5 fruit fly cellular contexts compared by ENCODE assay signal in genomic region chrX:2075846-2076377, dm6.
A peak's percentile ranks its signal among the peaks of the same experiment; 100 is the strongest.
TF ChIP-seq lines count a peak whose summit lies in the region.

CG4045 (minus strand) TSS chrX:2075900.

- TF ChIP-seq CTCF in whole organism, embryonic (GFP tag; optimal IDR thresholded peaks at IDR 0.05; lab: Kevin White, UChicago), result no peak

TF ChIP-seq in whole organism, adult, 20 proteins besides CTCF, POLR2A, EP300 and RAD21 (continues in another document):
- TF ChIP-seq kay (GFP tag; lab: Kevin White, UChicago; ENCODE audit: borderline replicate concordance) (no peak), CG5204 (GFP tag; optimal IDR thresholded peaks at IDR 0.05; lab: Kevin White, UChicago) (no peak), CG12768 (GFP tag; optimal IDR thresholded peaks at IDR 0.05; lab: Kevin White, UChicago) (no peak), cic (GFP tag; optimal IDR thresholded peaks at IDR 0.05; lab: Kevin White, UChicago) (no peak), toe (GFP tag; optimal IDR thresholded peaks at IDR 0.05; lab: Kevin White, UChicago) (no peak), CG11617 (GFP tag; optimal IDR thresholded peaks at IDR 0.05; lab: Kevin White, UChicago) (peak; percentile 33), Crg-1 (GFP tag; optimal IDR thresholded peaks at IDR 0.05; lab: Kevin White, UChicago) (no peak), Hr96 (GFP tag; optimal IDR thresholded peaks at IDR 0.05; lab: Kevin White, UChicago) (no peak), CG33017 (tag; optimal IDR thresholded peaks at IDR 0.05; lab: Kevin White, UChicago) (no peak), bab1 (GFP tag; optimal IDR thresholded peaks at IDR 0.05; lab: Kevin White, UChicago) (peak; percentile 79), CG7045 (GFP tag; optimal IDR thresholded peaks at IDR 0.05; lab: Kevin White, UChicago) (no peak), pad (GFP tag; optimal IDR thresholded peaks at IDR 0.05; lab: Kevin White, UChicago) (no peak), ovo (GFP tag; optimal IDR thresholded peaks at IDR 0.05; lab: Kevin White, UChicago) (peak; percentile 68), CG7101 (tag; optimal IDR thresholded peaks at IDR 0.05; lab: Kevin White, UChicago) (peak; percentile 55), Mnt (GFP tag; optimal IDR thresholded peaks at IDR 0.05; lab: Kevin White, UChicago) (peak; percentile 26), tj (GFP tag; optimal IDR thresholded peaks at IDR 0.05; lab: Kevin White, UChicago) (peak; percentile 14), cnc (optimal IDR thresholded peaks at IDR 0.05; lab: Kevin White, UChicago) (no peak), CG14711 (tag; optimal IDR thresholded peaks at IDR 0.05; lab: Kevin White, UChicago) (peak; percentile 39), Clk (GFP tag; optimal IDR thresholded peaks at IDR 0.05; lab: Kevin White, UChicago) (no peak)

TF ChIP-seq in whole organism, embryonic, 481 proteins besides CTCF, POLR2A, EP300 and RAD21 (continues in another document):
- TF ChIP-seq CG1647 (GFP tag; optimal IDR thresholded peaks at IDR 0.05; lab: Kevin White, UChicago) (no peak), Mes4 (GFP tag; optimal IDR thresholded peaks at IDR 0.05; lab: Kevin White, UChicago) (no peak), sisA (GFP tag; IDR thresholded peaks at IDR 0.05; lab: Robert Waterston, UW) (no peak), hbn (GFP tag; IDR thresholded peaks at IDR 0.05; lab: Robert Waterston, UW; ENCODE audit: partially characterized antibody) (peak; percentile 47; the same call in 1 of the 2 replicates), CG10543 (GFP tag; optimal IDR thresholded peaks at IDR 0.05; lab: Kevin White, UChicago) (no peak), MBD-R2 (GFP tag; IDR thresholded peaks at IDR 0.05; lab: Robert Waterston, UW) (peak; percentile 64; the same call in 1 of the 2 replicates), CG7839 (tag; optimal IDR thresholded peaks at IDR 0.05; lab: Kevin White, UChicago) (peak; percentile 39), CG13123 (GFP tag; optimal IDR thresholded peaks at IDR 0.05; lab: Kevin White, UChicago) (no peak), CG2712 (tag; optimal IDR thresholded peaks at IDR 0.05; lab: Kevin White, UChicago) (peak; percentile 23), Ets65A (GFP tag; lab: Kevin White, UChicago) (no peak), BEAF-32 (GFP tag; optimal IDR thresholded peaks at IDR 0.05; lab: Kevin White, UChicago) (peak; percentile 45), CoRest (tag; optimal IDR thresholded peaks at IDR 0.05; lab: Kevin White, UChicago) (peak; percentile 2), CG13424 (tag; optimal IDR thresholded peaks at IDR 0.05; lab: Kevin White, UChicago) (peak; percentile 17), nmo (GFP tag; optimal IDR thresholded peaks at IDR 0.05; lab: Kevin White, UChicago) (peak; percentile 16), br (optimal IDR thresholded peaks at IDR 0.05; lab: Kevin White, UChicago) (no peak), CG15269 (tag; optimal IDR thresholded peaks at IDR 0.05; lab: Kevin White, UChicago) (peak; percentile 16), E2f2 (GFP tag; IDR thresholded peaks at IDR 0.05; lab: Robert Waterston, UW) (peak; percentile 28; the same call in 1 of the 2 replicates), grau (tag; optimal IDR thresholded peaks at IDR 0.05; lab: Kevin White, UChicago) (peak; percentile 28)

TF ChIP-seq in whole organism, prepupa, 60 proteins besides CTCF, POLR2A, EP300 and RAD21 (continues in another document):
- TF ChIP-seq CG6163 (GFP tag; IDR thresholded peaks at IDR 0.05; lab: Robert Waterston, UW) (no peak), CG3919 (GFP tag; optimal IDR thresholded peaks at IDR 0.05; lab: Kevin White, UChicago) (no peak), Blimp-1 (GFP tag; optimal IDR thresholded peaks at IDR 0.05; lab: Kevin White, UChicago) (no peak), Hr39 (GFP tag; optimal IDR thresholded peaks at IDR 0.05; lab: Kevin White, UChicago) (no peak), net (GFP tag; optimal IDR thresholded peaks at IDR 0.05; lab: Kevin White, UChicago) (no peak), OdsH (GFP tag; optimal IDR thresholded peaks at IDR 0.05; lab: Kevin White, UChicago) (peak; percentile 1), salr (GFP tag; optimal IDR thresholded peaks at IDR 0.05; lab: Kevin White, UChicago) (no peak), CG7368 (GFP tag; optimal IDR thresholded peaks at IDR 0.05; lab: Kevin White, UChicago) (no peak), CG6808 (GFP tag; optimal IDR thresholded peaks at IDR 0.05; lab: Kevin White, UChicago) (no peak), CG3032 (tag; optimal IDR thresholded peaks at IDR 0.05; lab: Kevin White, UChicago) (peak; percentile 30), dac (GFP tag; optimal IDR thresholded peaks at IDR 0.05; lab: Kevin White, UChicago) (no peak), lz (GFP tag; optimal IDR thresholded peaks at IDR 0.05; lab: Kevin White, UChicago) (no peak), CG6276 (GFP tag; optimal IDR thresholded peaks at IDR 0.05; lab: Kevin White, UChicago) (no peak), CG10631 (GFP tag; optimal IDR thresholded peaks at IDR 0.05; lab: Kevin White, UChicago) (no peak), CG9139 (GFP tag; optimal IDR thresholded peaks at IDR 0.05; lab: Kevin White, UChicago) (no peak), CG11294 (GFP tag; IDR thresholded peaks at IDR 0.05; lab: Robert Waterston, UW) (no peak), Ets21C (GFP tag; optimal IDR thresholded peaks at IDR 0.05; lab: Kevin White, UChicago) (no peak), CG1621 (tag; optimal IDR thresholded peaks at IDR 0.05; lab: Kevin White, UChicago) (no peak), fd59A (GFP tag; optimal IDR thresholded peaks at IDR 0.05; lab: Kevin White, UChicago) (no peak), Sox102F (GFP tag; optimal IDR thresholded peaks at IDR 0.05; lab: Kevin White, UChicago) (no peak), Hr38 (GFP tag; optimal IDR thresholded peaks at IDR 0.05; lab: Kevin White, UChicago) (no peak)

TF ChIP-seq in whole organism, pupa, 21 proteins besides CTCF, POLR2A, EP300 and RAD21:
- TF ChIP-seq Pif1A (GFP tag; optimal IDR thresholded peaks at IDR 0.05; lab: Kevin White, UChicago), result no peak
- no peak for TF ChIP-seq CG32121 (GFP tag; IDR thresholded peaks at IDR 0.05; lab: Robert Waterston, UW)
- TF ChIP-seq CG15710 (tag; optimal IDR thresholded peaks at IDR 0.05; lab: Kevin White, UChicago), result peak; percentile 0
- TF ChIP-seq D1 (tag; optimal IDR thresholded peaks at IDR 0.05; lab: Kevin White, UChicago), result no peak
- TF ChIP-seq CG8159 (tag; optimal IDR thresholded peaks at IDR 0.05; lab: Kevin White, UChicago), result peak; percentile 4

TF ChIP-seq in whole organism, wandering third instar larva, 38 proteins besides CTCF, POLR2A, EP300 and RAD21:
- TF ChIP-seq Hnf4 (GFP tag; optimal IDR thresholded peaks at IDR 0.05; lab: Kevin White, UChicago) (no peak), usp (GFP tag; optimal IDR thresholded peaks at IDR 0.05; lab: Kevin White, UChicago) (no peak), foxo (GFP tag; optimal IDR thresholded peaks at IDR 0.05; lab: Kevin White, UChicago) (peak in 1 of 2 experiments; percentile 1), Dfd (GFP tag; optimal IDR thresholded peaks at IDR 0.05; lab: Kevin White, UChicago) (no peak), OdsH (GFP tag; optimal IDR thresholded peaks at IDR 0.05; lab: Kevin White, UChicago) (no peak), Hr78 (GFP tag; optimal IDR thresholded peaks at IDR 0.05; lab: Kevin White, UChicago) (no peak), sv (GFP tag; optimal IDR thresholded peaks at IDR 0.05; lab: Kevin White, UChicago) (no peak), CG32264 (GFP tag; optimal IDR thresholded peaks at IDR 0.05; lab: Kevin White, UChicago) (no peak), h (GFP tag; optimal IDR thresholded peaks at IDR 0.05; lab: Kevin White, UChicago) (no peak), Myc (optimal IDR thresholded peaks at IDR 0.05; lab: Kevin White, UChicago) (peak; percentile 10), dsf (GFP tag; optimal IDR thresholded peaks at IDR 0.05; lab: Kevin White, UChicago; ENCODE audit: borderline replicate concordance) (no peak), tai (GFP tag; optimal IDR thresholded peaks at IDR 0.05; lab: Kevin White, UChicago) (no peak), Rel (GFP tag; optimal IDR thresholded peaks at IDR 0.05; lab: Kevin White, UChicago) (no peak), Rel (tag; optimal IDR thresholded peaks at IDR 0.05; lab: Kevin White, UChicago) (peak; percentile 30), CrebA (GFP tag; optimal IDR thresholded peaks at IDR 0.05; lab: Kevin White, UChicago; ENCODE audit: borderline replicate concordance) (no peak), Dif (GFP tag; optimal IDR thresholded peaks at IDR 0.05; lab: Kevin White, UChicago; ENCODE audit: partially characterized antibody) (no peak), Mio (GFP tag; optimal IDR thresholded peaks at IDR 0.05; lab: Kevin White, UChicago) (no peak), Jra (GFP tag; optimal IDR thresholded peaks at IDR 0.05; lab: Kevin White, UChicago) (no peak), psq (GFP tag; optimal IDR thresholded peaks at IDR 0.05; lab: Kevin White, UChicago) (no peak), GATAd (GFP tag; optimal IDR thresholded peaks at IDR 0.05; lab: Kevin White, UChicago) (no peak), N (GFP tag; optimal IDR thresholded peaks at IDR 0.05; lab: Kevin White, UChicago) (no peak), woc (GFP tag; optimal IDR thresholded peaks at IDR 0.05; lab: Kevin White, UChicago) (no peak), CG9705 (GFP tag; optimal IDR thresholded peaks at IDR 0.05; lab: Kevin White, UChicago) (no peak), Abd-B (GFP tag; optimal IDR thresholded peaks at IDR 0.05; lab: Kevin White, UChicago) (no peak), dmrt93B (GFP tag; optimal IDR thresholded peaks at IDR 0.05; lab: Kevin White, UChicago) (no peak), Vsx2 (GFP tag; optimal IDR thresholded peaks at IDR 0.05; lab: Kevin White, UChicago; ENCODE audit: partially characterized antibody) (no peak), fru (GFP tag; optimal IDR thresholded peaks at IDR 0.05; lab: Kevin White, UChicago) (peak; percentile 9), ey (GFP tag; optimal IDR thresholded peaks at IDR 0.05; lab: Kevin White, UChicago) (no peak), lola (GFP tag; optimal IDR thresholded peaks at IDR 0.05; lab: Kevin White, UChicago) (no peak), HLH106 (tag; optimal IDR thresholded peaks at IDR 0.05; lab: Kevin White, UChicago) (peak; percentile 0), dl (GFP tag; optimal IDR thresholded peaks at IDR 0.05; lab: Kevin White, UChicago; ENCODE audit: insufficient read depth in 1 of 2, partially characterized antibody in 2 of 2) (no peak), jim (GFP tag; optimal IDR thresholded peaks at IDR 0.05; lab: Kevin White, UChicago) (no peak), Hr83 (GFP tag; optimal IDR thresholded peaks at IDR 0.05; lab: Kevin White, UChicago; ENCODE audit: poor library complexity, severe bottlenecking) (no peak)
